Worm (Caenorhabditis elegans): ENCODE measurements around the gene T23D5.3.

Gene T23D5.3

DNA sequence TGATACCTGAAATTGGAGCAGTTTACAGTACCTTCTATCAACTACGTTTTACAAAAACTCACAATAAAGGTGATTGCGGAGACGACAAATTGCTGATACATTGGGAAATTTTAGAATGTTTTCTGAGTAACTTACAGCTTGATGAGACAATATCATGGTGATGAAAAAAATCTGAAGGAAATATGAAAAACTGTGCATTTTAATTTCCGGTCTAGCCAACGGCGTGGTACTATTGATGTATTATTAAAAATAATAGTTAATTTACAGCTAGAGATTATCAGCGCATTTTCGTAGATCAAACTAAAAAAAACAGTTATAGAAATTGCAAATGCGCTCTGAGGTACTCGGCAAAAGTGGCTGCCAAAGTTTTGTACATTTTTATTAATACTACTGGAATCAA is 35.4 kb downstream of the T23D5.3 start, which contains the start of gene srx-29:
Gene srx-29, minus strand, starts transcription at position 101 of the 400 bp plus-strand sequence.
- TF ChIP-seq ceh-39 (tag; optimal IDR thresholded peaks at IDR 0.05) = no peak
- no peak for TF ChIP-seq hlh-1 (tag; optimal IDR thresholded peaks at IDR 0.05)
- no peak for TF ChIP-seq nhr-2 (tag; optimal IDR thresholded peaks at IDR 0.05)
- TF ChIP-seq flh-1 (GFP tag; optimal IDR thresholded peaks at IDR 0.05) = no peak
- no peak for TF ChIP-seq unc-120 (tag; optimal IDR thresholded peaks at IDR 0.05; ENCODE audit: poor library complexity, severe bottlenecking)
- no peak for TF ChIP-seq bed-3 (GFP tag; optimal IDR thresholded peaks at IDR 0.05)
- TF ChIP-seq nhr-28 (tag; optimal IDR thresholded peaks at IDR 0.05) = no peak
- TF ChIP-seq lin-13 (tag; optimal IDR thresholded peaks at IDR 0.05) = no peak
- TF ChIP-seq nhr-237 (tag; optimal IDR thresholded peaks at IDR 0.05) = no peak
- TF ChIP-seq mep-1 (tag; optimal IDR thresholded peaks at IDR 0.05) = no peak
- no peak for TF ChIP-seq sptf-1 (tag; optimal IDR thresholded peaks at IDR 0.05)
- TF ChIP-seq elt-3 (tag; optimal IDR thresholded peaks at IDR 0.05) = no peak
- no peak for TF ChIP-seq ceh-43 (GFP tag; optimal IDR thresholded peaks at IDR 0.05)

- TF ChIP-seq nhr-76 (tag; optimal IDR thresholded peaks at IDR 0.05) = no peak
- TF ChIP-seq nhr-237 (tag; optimal IDR thresholded peaks at IDR 0.05) = no peak
- no peak for TF ChIP-seq lin-32 (GFP tag; optimal IDR thresholded peaks at IDR 0.05)
- no peak for TF ChIP-seq M03D4.4 (tag; optimal IDR thresholded peaks at IDR 0.05)
- no peak for TF ChIP-seq sptf-1 (tag; optimal IDR thresholded peaks at IDR 0.05)
- TF ChIP-seq mls-2 (tag; optimal IDR thresholded peaks at IDR 0.05) = no peak
- no peak for TF ChIP-seq blmp-1 (tag; optimal IDR thresholded peaks at IDR 0.05)
- TF ChIP-seq unc-120 (tag; optimal IDR thresholded peaks at IDR 0.05; ENCODE audit: poor library complexity, severe bottlenecking) = no peak
- no peak for TF ChIP-seq ceh-83 (GFP tag; optimal IDR thresholded peaks at IDR 0.05)
- no peak for TF ChIP-seq lin-13 (tag; optimal IDR thresholded peaks at IDR 0.05)
- TF ChIP-seq unc-39 (tag; optimal IDR thresholded peaks at IDR 0.05) = no peak
- TF ChIP-seq mep-1 (tag; optimal IDR thresholded peaks at IDR 0.05) = no peak
- no peak for TF ChIP-seq elt-3 (tag; optimal IDR thresholded peaks at IDR 0.05)
Observed at ce11 chrV:15693682-15694081, 39.8 kb downstream of the T23D5.3 start, which contains the start of gene nhr-198. TSS of gene nhr-198 (plus strand) at chrV:15693994.

ce11 chrV:15689952-15690351 is 43.5 kb downstream of the T23D5.3 start, which contains the start of gene nhr-268:
TSS of gene nhr-268 (plus strand) at chrV:15690252.
- TF ChIP-seq unc-62 (GFP tag; optimal IDR thresholded peaks at IDR 0.05) (no peak), ham-2 (GFP tag; optimal IDR thresholded peaks at IDR 0.05) (no peak), zip-8 (tag; optimal IDR thresholded peaks at IDR 0.05) (no peak), cnd-1 (tag; optimal IDR thresholded peaks at IDR 0.05) (no peak), lin-13 (tag; optimal IDR thresholded peaks at IDR 0.05) (no peak), drap-1 (GFP tag; optimal IDR thresholded peaks at IDR 0.05) (no peak), pha-4 (tag; optimal IDR thresholded peaks at IDR 0.05) (no peak), elt-1 (tag; optimal IDR thresholded peaks at IDR 0.05; ENCODE audit: borderline replicate concordance, insufficient read depth) (no peak), nhr-12 (tag; optimal IDR thresholded peaks at IDR 0.05) (no peak), ceh-43 (GFP tag; optimal IDR thresholded peaks at IDR 0.05) (no peak), hlh-1 (tag; optimal IDR thresholded peaks at IDR 0.05) (no peak), snpc-4 (tag; optimal IDR thresholded peaks at IDR 0.05) (no peak), blmp-1 (tag; optimal IDR thresholded peaks at IDR 0.05) (no peak), unc-120 (tag; optimal IDR thresholded peaks at IDR 0.05; ENCODE audit: poor library complexity, severe bottlenecking) (no peak)

DNA sequence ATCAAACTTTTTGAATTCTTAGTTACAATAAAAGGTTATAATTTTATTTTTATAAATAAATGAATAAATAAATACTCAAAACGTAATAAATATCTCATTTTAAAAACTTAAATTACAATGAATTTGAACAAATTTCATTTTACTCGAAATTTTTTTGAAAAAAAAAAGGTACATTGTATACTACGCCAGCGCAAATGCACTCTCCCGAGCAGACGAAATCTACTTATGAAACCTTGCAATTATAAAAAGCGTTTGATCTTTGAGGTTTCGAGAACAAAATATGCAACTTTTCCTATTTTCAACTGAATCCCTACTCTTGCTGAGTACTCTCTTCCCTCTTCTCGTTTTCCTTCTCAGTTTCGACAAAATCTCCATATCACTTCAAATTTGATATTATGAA is 45.8 kb downstream of the T23D5.3 start, which contains the start of gene nhr-197:
Gene nhr-197, plus strand, starts transcription at position 301 of the 400 bp plus-strand sequence.
- TF ChIP-seq lin-32 (GFP tag; optimal IDR thresholded peaks at IDR 0.05) (no peak), nhr-237 (tag; optimal IDR thresholded peaks at IDR 0.05) (no peak)

- TF ChIP-seq zip-8 (tag; optimal IDR thresholded peaks at IDR 0.05) (no peak), mep-1 (tag; optimal IDR thresholded peaks at IDR 0.05) (no peak), lsy-2 (tag; optimal IDR thresholded peaks at IDR 0.05) (no peak), drap-1 (GFP tag; optimal IDR thresholded peaks at IDR 0.05) (no peak), mab-5 (tag; optimal IDR thresholded peaks at IDR 0.05) (no peak), ceh-39 (tag; optimal IDR thresholded peaks at IDR 0.05) (no peak), pha-4 (tag; optimal IDR thresholded peaks at IDR 0.05) (no peak), unc-39 (tag; optimal IDR thresholded peaks at IDR 0.05) (no peak), mls-2 (tag; optimal IDR thresholded peaks at IDR 0.05) (no peak), elt-1 (tag; optimal IDR thresholded peaks at IDR 0.05; ENCODE audit: borderline replicate concordance, insufficient read depth) (no peak), unc-62 (GFP tag; optimal IDR thresholded peaks at IDR 0.05) (no peak), nhr-12 (tag; optimal IDR thresholded peaks at IDR 0.05) (no peak), nhr-2 (tag; optimal IDR thresholded peaks at IDR 0.05) (no peak), flh-1 (GFP tag; optimal IDR thresholded peaks at IDR 0.05) (no peak), elt-3 (tag; optimal IDR thresholded peaks at IDR 0.05) (no peak), sptf-1 (tag; optimal IDR thresholded peaks at IDR 0.05) (no peak)
Observed at ce11 chrV:15685599-15685998, 47.9 kb downstream of the T23D5.3 start, which contains the start of gene nhr-196. TSS of gene nhr-196 (plus strand) at chrV:15685716.

All from whole organism, mixed stage, embryonic.